Worm (Caenorhabditis elegans) whole organism, L2 larva: Measurements from ENCODE around the gene dhs-27.

ENCODE experiments used
- C34F6.9 ChIP-seq: fragments of 150-350 bp; optimal IDR thresholded peaks from 2 replicates; lab custom pipeline; 2014; ENCODE audit warnings: missing biosample characterization, missing genetic modification characterization
- Y55F3AM.14 ChIP-seq: fragments of 200-800 bp; sonication (Bioruptor generic); optimal IDR thresholded peaks from 2 replicates; lab custom pipeline; 2018; ENCODE audit warnings: mild to moderate bottlenecking, missing genetic modification characterization, missing compliant biosample characterization
- ZK546.5 ChIP-seq: sonication (generic microtip); optimal IDR thresholded peaks from 2 replicates; lab custom pipeline; 2017; ENCODE audit warnings: missing biosample characterization, missing genetic modification characterization
- alr-1 ChIP-seq: fragments of 150-350 bp; optimal IDR thresholded peaks from 2 replicates; lab custom pipeline; 2014; ENCODE audit warnings: missing biosample characterization, missing genetic modification characterization
- ceh-82 ChIP-seq: fragments of 150-350 bp; optimal IDR thresholded peaks from 2 replicates; lab custom pipeline; 2014; ENCODE audit warnings: missing biosample characterization, missing genetic modification characterization
- elt-3 ChIP-seq: sonication (generic microtip); optimal IDR thresholded peaks from 2 replicates; lab custom pipeline; 2017; ENCODE audit warnings: missing biosample characterization, missing genetic modification characterization
- gmeb-1 ChIP-seq: fragments of 150-350 bp; optimal IDR thresholded peaks from 2 replicates; lab custom pipeline; 2014; ENCODE audit warnings: missing biosample characterization, missing genetic modification characterization
- lin-11 ChIP-seq: fragments of 150-350 bp; sonication (generic microtip); optimal IDR thresholded peaks from 2 replicates; lab custom pipeline; 2014; ENCODE audit warnings: missing biosample characterization, missing genetic modification characterization, inconsistent platforms, mixed read lengths
- mab-5 ChIP-seq: fragments of 150-350 bp; optimal IDR thresholded peaks from 2 replicates; lab custom pipeline; 2014; ENCODE audit warnings: missing biosample characterization, missing genetic modification characterization
- mbf-1 ChIP-seq: sonication (generic microtip); optimal IDR thresholded peaks from 2 replicates; lab custom pipeline; 2017; ENCODE audit warnings: missing biosample characterization, missing genetic modification characterization
- mdl-1 ChIP-seq, 2 experiments: fragments of 150-350 bp in 1 of 2; sonication (generic microtip) in 1 of 2; optimal IDR thresholded peaks; 2 replicates each; lab custom pipeline; 2017; ENCODE audit warnings: missing biosample characterization in 2 of 2, missing genetic modification characterization in 2 of 2
- nhr-11 ChIP-seq: fragments of 150-350 bp; optimal IDR thresholded peaks from 2 replicates; lab custom pipeline; 2014; ENCODE audit warnings: missing biosample characterization, missing genetic modification characterization
- nhr-12 ChIP-seq: fragments of 150-350 bp; optimal IDR thresholded peaks from 2 replicates; lab custom pipeline; 2014; ENCODE audit warnings: missing biosample characterization, missing genetic modification characterization
- nhr-129 ChIP-seq: fragments of 150-350 bp; optimal IDR thresholded peaks from 2 replicates; lab custom pipeline; 2014; ENCODE audit warnings: missing biosample characterization, missing genetic modification characterization
- nhr-21 ChIP-seq: fragments of 150-350 bp; optimal IDR thresholded peaks from 2 replicates; lab custom pipeline; 2014; ENCODE audit warnings: missing biosample characterization, missing genetic modification characterization
- nhr-23 ChIP-seq: fragments of 150-350 bp; optimal IDR thresholded peaks from 2 replicates; lab custom pipeline; 2014; ENCODE audit warnings: missing biosample characterization, missing genetic modification reagents, missing genetic modification characterization
- nhr-6 ChIP-seq: fragments of 150-350 bp; optimal IDR thresholded peaks from 2 replicates; lab custom pipeline; 2014; ENCODE audit warnings: missing biosample characterization, missing genetic modification characterization
- peb-1 ChIP-seq: fragments of 150-350 bp; optimal IDR thresholded peaks from 2 replicates; lab custom pipeline; 2014; ENCODE audit warnings: missing biosample characterization, missing genetic modification characterization
- sem-4 ChIP-seq: fragments of 150-350 bp; optimal IDR thresholded peaks from 2 replicates; lab custom pipeline; 2014; ENCODE audit warnings: missing biosample characterization, missing genetic modification reagents, missing genetic modification characterization
- skn-1 ChIP-seq: sonication (generic microtip); optimal IDR thresholded peaks from 2 replicates; lab custom pipeline; 2017; ENCODE audit warnings: missing biosample characterization, missing genetic modification characterization
- sma-3 ChIP-seq: sonication (generic microtip); optimal IDR thresholded peaks from 2 replicates; lab custom pipeline; 2016; ENCODE audit warnings: missing genetic modification reagents, missing genetic modification characterization, missing compliant biosample characterization
- snpc-4 ChIP-seq: fragments of 150-350 bp; optimal IDR thresholded peaks from 2 replicates; lab custom pipeline; 2014; ENCODE audit warnings: missing biosample characterization, missing genetic modification characterization
- unc-55 ChIP-seq: fragments of 150-350 bp; sonication (generic microtip); optimal IDR thresholded peaks from 3 replicates; lab custom pipeline; 2014; ENCODE audit warnings: missing biosample characterization, missing genetic modification reagents, missing genetic modification characterization
- zag-1 ChIP-seq: fragments of 150-350 bp; optimal IDR thresholded peaks from 2 replicates; lab custom pipeline; 2014; ENCODE audit warnings: missing biosample characterization, missing genetic modification characterization
- ztf-1 ChIP-seq: fragments of 200-800 bp; sonication (Bioruptor generic); conservative IDR thresholded peaks from 2 replicates; pipeline ENCODE4 v1.3.6; 2022; ENCODE audit warnings: missing genetic modification characterization, missing compliant biosample characterization
- ztf-11 ChIP-seq: sonication (generic microtip); optimal IDR thresholded peaks from 2 replicates; lab custom pipeline; 2017; ENCODE audit warnings: missing biosample characterization, missing genetic modification characterization
- ztf-4 ChIP-seq: fragments of 150-350 bp; optimal IDR thresholded peaks from 2 replicates; lab custom pipeline; 2014; ENCODE audit warnings: missing biosample characterization, missing genetic modification characterization

dhs-27 gene

ce11 chrX:3369442-3369841, 45.1 kb downstream of the dhs-27 start:
- TF ChIP-seq mbf-1 (tag; lab: Kevin White, UChicago) = no peak
- TF ChIP-seq nhr-21 (tag; lab: Kevin White, UChicago) = no peak
- no peak for TF ChIP-seq elt-3 (tag; lab: Kevin White, UChicago)
- TF ChIP-seq nhr-129 (tag; lab: Kevin White, UChicago) = no peak
- no peak for TF ChIP-seq C34F6.9 (tag; lab: Kevin White, UChicago)
- no peak for TF ChIP-seq snpc-4 (tag; lab: Kevin White, UChicago)
- TF ChIP-seq mab-5 (tag; lab: Kevin White, UChicago) = no peak
- TF ChIP-seq ztf-1 = no peak
- TF ChIP-seq nhr-11 (tag; lab: Kevin White, UChicago) = no peak
- TF ChIP-seq peb-1 = no peak

DNA sequence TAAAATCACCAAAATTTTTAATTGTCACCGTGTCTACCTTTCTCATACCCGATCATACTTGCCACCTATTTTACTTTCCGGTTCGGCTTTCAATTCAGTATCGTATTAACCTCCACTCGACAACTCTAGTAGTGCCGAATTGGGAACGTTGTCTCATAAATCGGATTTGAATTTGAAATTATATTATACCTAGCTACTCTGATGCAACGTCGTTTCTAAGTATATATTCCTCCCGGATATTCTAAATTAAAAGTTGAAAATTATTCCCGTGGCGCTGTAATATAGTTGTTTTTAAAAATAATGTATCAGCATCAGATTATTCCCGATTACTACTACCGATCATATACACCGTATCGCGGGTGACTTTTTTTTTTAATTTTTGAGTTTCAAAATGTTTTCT, 45.9 kb downstream of the dhs-27 start, which contains the start of gene ZK563.2:
ZK563.2 (plus strand) TSS at position 301 of the 400 bp plus-strand sequence.
- TF ChIP-seq sma-3 (GFP tag; lab: Kevin White, UChicago) (no peak), nhr-23 (no peak), nhr-6 (tag; lab: Kevin White, UChicago) (no peak), zag-1 (tag; lab: Kevin White, UChicago) (no peak), ztf-11 (tag; lab: Kevin White, UChicago) (no peak), ZK546.5 (no peak), alr-1 (tag; lab: Kevin White, UChicago) (no peak), nhr-11 (tag; lab: Kevin White, UChicago) (no peak)
- TF ChIP-seq, all 48 proteins: peak for 0

- TF ChIP-seq mdl-1 (tag; optimal IDR thresholded peaks at IDR 0.05; lab: Kevin White, UChicago) (no peak), lin-11 (tag; lab: Kevin White, UChicago) (no peak), peb-1 (no peak), Y55F3AM.14 (GFP tag; lab: Kevin White, UChicago) (no peak), nhr-129 (tag; lab: Kevin White, UChicago) (no peak), elt-3 (tag; lab: Kevin White, UChicago) (no peak), C34F6.9 (tag; lab: Kevin White, UChicago) (no peak), nhr-12 (tag; lab: Kevin White, UChicago) (no peak), ztf-4 (no peak), unc-55 (GFP tag; lab: Kevin White, UChicago) (no peak), ceh-82 (tag; lab: Kevin White, UChicago) (no peak), snpc-4 (tag; lab: Kevin White, UChicago) (no peak), sma-3 (GFP tag; lab: Kevin White, UChicago) (no peak), zag-1 (tag; lab: Kevin White, UChicago) (no peak), sem-4 (no peak), gmeb-1 (no peak), skn-1 (tag; lab: Kevin White, UChicago) (no peak)
These were observed 47.7 kb downstream of the dhs-27 start for ce11 chrX:3366782-3367181.
